Worm (Caenorhabditis elegans) whole organism, L1 larva: Measurements from ENCODE around the gene C06B8.3.

Source experiments
- ama-1 ChIP-seq: fragments of 150-350 bp; optimal IDR thresholded peaks from 2 replicates; lab custom pipeline; 2014
- ceh-8 ChIP-seq: fragments of 200-800 bp; sonication (Bioruptor generic); optimal IDR thresholded peaks from 2 replicates; lab custom pipeline; 2018; ENCODE audit warnings: mild to moderate bottlenecking, missing genetic modification characterization, moderate library complexity, missing compliant biosample characterization
- ceh-82 ChIP-seq, 3 experiments: fragments of 150-350 bp in 1 of 3; sonication (generic microtip) in 2 of 3; optimal IDR thresholded peaks; 2 replicates each; lab custom pipeline; 2014 to 2017; ENCODE audit warnings: missing biosample characterization in 3 of 3, missing genetic modification characterization in 3 of 3
- dpl-1 ChIP-seq, 3 experiments: fragments of 150-350 bp in 2 of 3; sonication (generic microtip) in 1 of 3; optimal IDR thresholded peaks; 2 replicates each; lab custom pipeline; 2014 to 2017; ENCODE audit warnings: missing biosample characterization in 3 of 3, missing genetic modification characterization in 3 of 3, missing genetic modification reagents in 3 of 3
- fkh-10 ChIP-seq: sonication (generic microtip); optimal IDR thresholded peaks from 2 replicates; lab custom pipeline; 2017; ENCODE audit warnings: missing biosample characterization, missing genetic modification reagents, missing genetic modification characterization
- lin-35 ChIP-seq, 2 experiments: fragments of 150-350 bp; optimal IDR thresholded peaks; 2 replicates each; lab custom pipeline; 2014; ENCODE audit warnings: missing biosample characterization in 2 of 2, missing genetic modification characterization in 2 of 2, missing genetic modification reagents in 2 of 2
- nhr-11 ChIP-seq: fragments of 150-350 bp; optimal IDR thresholded peaks from 2 replicates; lab custom pipeline; 2014; ENCODE audit warnings: missing biosample characterization, missing genetic modification characterization
- nhr-28 ChIP-seq: fragments of 150-350 bp; optimal IDR thresholded peaks from 2 replicates; lab custom pipeline; 2014; ENCODE audit warnings: missing biosample characterization, missing genetic modification characterization
- tbx-2 ChIP-seq: sonication (generic microtip); optimal IDR thresholded peaks from 2 replicates; lab custom pipeline; 2016; ENCODE audit warnings: missing genetic modification characterization, missing compliant biosample characterization
- unc-62 ChIP-seq: fragments of 150-350 bp; optimal IDR thresholded peaks from 2 replicates; lab custom pipeline; 2014; ENCODE audit warnings: missing biosample characterization, missing genetic modification reagents, missing genetic modification characterization

DNA sequence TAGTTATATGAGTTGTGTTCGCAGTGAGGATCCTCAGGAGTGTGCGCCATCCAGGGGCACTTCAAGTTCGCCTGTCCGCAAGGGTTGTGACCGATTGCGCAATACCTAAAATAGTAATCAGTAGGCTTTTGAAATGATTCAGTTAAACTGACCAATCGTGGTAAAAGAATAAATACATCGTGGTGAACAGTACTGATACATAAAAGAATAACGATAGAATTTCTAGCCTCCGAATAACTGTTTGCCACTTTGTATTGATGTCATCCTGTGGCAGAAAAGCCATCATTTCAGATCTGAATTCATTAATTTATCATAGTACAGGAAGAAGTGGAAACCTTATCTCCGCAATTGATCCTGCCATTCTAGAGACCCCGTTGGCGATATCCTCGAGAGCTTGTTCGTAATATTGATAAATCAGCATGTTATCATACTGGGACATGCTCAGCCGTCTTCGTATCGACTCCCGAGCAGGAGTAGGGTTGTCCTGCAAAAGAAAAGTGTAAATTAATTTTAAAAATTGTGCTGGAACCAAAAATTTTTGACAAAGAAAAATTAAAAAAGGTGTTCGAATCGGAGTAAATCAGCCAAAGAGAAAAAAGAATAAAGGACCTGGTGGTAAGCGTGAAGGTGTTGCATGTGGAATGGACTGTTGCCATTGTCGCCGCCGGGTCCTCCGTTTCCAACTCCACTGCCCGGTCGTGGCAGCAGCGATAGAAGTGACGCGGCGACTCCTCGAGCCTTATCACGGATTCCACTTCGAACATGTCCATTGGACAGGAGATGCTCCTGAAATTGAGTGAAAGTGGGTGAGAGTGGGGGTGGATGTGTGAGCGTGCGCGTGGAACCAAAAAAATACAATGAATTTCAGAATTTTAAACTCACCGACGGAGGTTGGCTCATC is 28.7 kb upstream of the C06B8.3 start:
- TF ChIP-seq nhr-11 (tag; lab: Kevin White, UChicago) (no peak), dpl-1 (GFP tag; optimal IDR thresholded peaks at IDR 0.05; lab: Kevin White, UChicago) (no peak), tbx-2 (tag; lab: Kevin White, UChicago) (no peak), ceh-8 (no peak), ceh-82 (tag; optimal IDR thresholded peaks at IDR 0.05; lab: Kevin White, UChicago) (no peak), ama-1 (lab: Kevin White, UChicago) (no peak), unc-62 (GFP tag; lab: Kevin White, UChicago) (no peak), lin-35 (GFP tag; optimal IDR thresholded peaks at IDR 0.05; lab: Kevin White, UChicago) (no peak), fkh-10 (GFP tag; lab: Kevin White, UChicago) (no peak), nhr-28 (tag; lab: Kevin White, UChicago) (no peak)
